Worm (Caenorhabditis elegans) whole organism, L1 larva: ENCODE measurements around the gene sri-20.

ENCODE experiments used
- C04F5.9 ChIP-seq: sonication (generic microtip); optimal IDR thresholded peaks from 2 replicates; lab custom pipeline; 2016; ENCODE audit warnings: missing genetic modification characterization, missing compliant biosample characterization
- blmp-1 ChIP-seq: fragments of 150-350 bp; optimal IDR thresholded peaks from 2 replicates; lab custom pipeline; 2014; ENCODE audit warnings: missing biosample characterization, missing genetic modification characterization
- ceh-63 ChIP-seq: fragments of 200-800 bp; sonication (Bioruptor generic); optimal IDR thresholded peaks from 2 replicates; lab custom pipeline; 2018; ENCODE audit warnings: mild to moderate bottlenecking, missing genetic modification characterization, missing compliant biosample characterization
- ceh-88 ChIP-seq: fragments of 200-800 bp; sonication (Bioruptor generic); IDR thresholded peaks from 2 replicates; pipeline ENCODE4 v1.3.6; 2022; ENCODE audit warnings: missing genetic modification characterization, missing compliant biosample characterization
- ceh-90 ChIP-seq: sonication (generic microtip); optimal IDR thresholded peaks from 2 replicates; lab custom pipeline; 2016; ENCODE audit warnings: missing genetic modification characterization, missing compliant biosample characterization
- ces-1 ChIP-seq: fragments of 150-350 bp; optimal IDR thresholded peaks from 2 replicates; lab custom pipeline; 2014; ENCODE audit warnings: missing biosample characterization, missing genetic modification reagents, missing genetic modification characterization
- dpl-1 ChIP-seq, 3 experiments: fragments of 150-350 bp in 2 of 3; sonication (generic microtip) in 1 of 3; optimal IDR thresholded peaks; 2 replicates each; lab custom pipeline; 2014 to 2017; ENCODE audit warnings: missing biosample characterization in 3 of 3, missing genetic modification characterization in 3 of 3, missing genetic modification reagents in 3 of 3
- dsc-1 ChIP-seq: sonication (generic microtip); optimal IDR thresholded peaks from 2 replicates; lab custom pipeline; 2016; ENCODE audit warnings: mild to moderate bottlenecking, missing genetic modification characterization, missing compliant biosample characterization
- efl-1 ChIP-seq, 4 experiments: fragments of 150-350 bp; optimal IDR thresholded peaks in 3 of 4; peaks in 1 of 4; 1 replicate in 1 of 4; 2 replicates in 3 of 4; lab custom pipeline; 2014; ENCODE audit warnings: missing biosample characterization in 2 of 4, missing genetic modification characterization in 2 of 4, missing genetic modification reagents in 2 of 4
- egl-13 ChIP-seq: sonication (generic microtip); optimal IDR thresholded peaks from 2 replicates; lab custom pipeline; 2016; ENCODE audit warnings: missing genotype, missing genetic modification reagents, missing genetic modification characterization, missing compliant biosample characterization
- elt-2 ChIP-seq: sonication (generic microtip); optimal IDR thresholded peaks from 2 replicates; lab custom pipeline; 2016; ENCODE audit warnings: missing genetic modification characterization, mild to moderate bottlenecking, inconsistent platforms, missing compliant biosample characterization, missing genetic modification reagents
- ets-5 ChIP-seq: fragments of 200-800 bp; sonication (Bioruptor generic); IDR thresholded peaks from 2 replicates; pipeline ENCODE4 v1.3.6; 2022; ENCODE audit warnings: missing genetic modification characterization, missing compliant biosample characterization
- fos-1 ChIP-seq: fragments of 150-350 bp; optimal IDR thresholded peaks from 2 replicates; lab custom pipeline; 2014; ENCODE audit warnings: missing biosample characterization, missing genetic modification characterization
- irx-1 ChIP-seq: sonication (generic microtip); optimal IDR thresholded peaks from 2 replicates; lab custom pipeline; 2016; ENCODE audit warnings: missing genetic modification characterization, missing compliant biosample characterization
- isw-1 ChIP-seq: fragments of 200-800 bp; sonication (Bioruptor generic); IDR thresholded peaks from 2 replicates; pipeline ENCODE4 v1.3.6; 2022; ENCODE audit warnings: missing genetic modification characterization, missing compliant biosample characterization
- jun-1 ChIP-seq: fragments of 150-350 bp; optimal IDR thresholded peaks from 2 replicates; lab custom pipeline; 2014; ENCODE audit warnings: missing biosample characterization, missing genetic modification reagents, missing genetic modification characterization
- lin-14 ChIP-seq: fragments of 200-800 bp; sonication (Bioruptor generic); optimal IDR thresholded peaks from 2 replicates; lab custom pipeline; 2018; ENCODE audit warnings: mild to moderate bottlenecking, missing genetic modification characterization, moderate library complexity, missing compliant biosample characterization
- lin-15B ChIP-seq: fragments of 150-350 bp; sonication (generic microtip); optimal IDR thresholded peaks from 3 replicates; lab custom pipeline; 2014; ENCODE audit warnings: missing biosample characterization, missing genetic modification characterization
- lin-35 ChIP-seq, 2 experiments: fragments of 150-350 bp; optimal IDR thresholded peaks; 2 replicates each; lab custom pipeline; 2014; ENCODE audit warnings: missing biosample characterization in 2 of 2, missing genetic modification characterization in 2 of 2, missing genetic modification reagents in 2 of 2
- lir-3 ChIP-seq: sonication (generic microtip); optimal IDR thresholded peaks from 2 replicates; lab custom pipeline; 2016; ENCODE audit warnings: mild to moderate bottlenecking, missing genetic modification characterization, moderate library complexity, missing compliant biosample characterization; ENCODE audit not compliant: poor library complexity
- mep-1 ChIP-seq: fragments of 150-350 bp; optimal IDR thresholded peaks from 2 replicates; lab custom pipeline; 2014; ENCODE audit warnings: missing biosample characterization, missing genetic modification characterization
- nhr-12 ChIP-seq: sonication (generic microtip); optimal IDR thresholded peaks from 2 replicates; lab custom pipeline; 2017; ENCODE audit warnings: missing biosample characterization, missing genetic modification characterization
- nhr-20 ChIP-seq: sonication (generic microtip); optimal IDR thresholded peaks from 2 replicates; lab custom pipeline; 2016; ENCODE audit warnings: mild to moderate bottlenecking, missing genetic modification characterization, missing compliant biosample characterization
- nhr-71 ChIP-seq: sonication (generic microtip); optimal IDR thresholded peaks from 2 replicates; lab custom pipeline; 2016; ENCODE audit warnings: mild to moderate bottlenecking, missing genetic modification characterization, moderate library complexity, missing compliant biosample characterization
- nhr-76 ChIP-seq: sonication (generic microtip); optimal IDR thresholded peaks from 2 replicates; lab custom pipeline; 2017; ENCODE audit warnings: missing biosample characterization, missing genetic modification characterization
- nhr-77 ChIP-seq: fragments of 150-350 bp; optimal IDR thresholded peaks from 2 replicates; lab custom pipeline; 2014; ENCODE audit warnings: missing biosample characterization, missing genetic modification characterization
- nhr-85 ChIP-seq: sonication (generic microtip); peaks from one replicate; lab custom pipeline; 2016; ENCODE audit warnings: missing genetic modification characterization, inconsistent platforms, missing compliant biosample characterization
- nhr-90 ChIP-seq: sonication (generic microtip); optimal IDR thresholded peaks from 2 replicates; lab custom pipeline; 2016; ENCODE audit warnings: mild to moderate bottlenecking, missing genetic modification characterization, missing compliant biosample characterization; ENCODE audit not compliant: poor library complexity
- pax-3 ChIP-seq: fragments of 200-800 bp; sonication (Bioruptor generic); optimal IDR thresholded peaks from 2 replicates; lab custom pipeline; 2018; ENCODE audit warnings: mild to moderate bottlenecking, missing genetic modification characterization, moderate library complexity, missing compliant biosample characterization
- pqm-1 ChIP-seq: sonication (generic microtip); optimal IDR thresholded peaks from 3 replicates; lab custom pipeline; 2017; ENCODE audit warnings: missing biosample characterization, missing genetic modification characterization
- rnt-1 ChIP-seq: sonication (generic microtip); optimal IDR thresholded peaks from 2 replicates; lab custom pipeline; 2016; ENCODE audit warnings: mild to moderate bottlenecking, missing genetic modification characterization, moderate library complexity, missing compliant biosample characterization
- skn-1 ChIP-seq: fragments of 150-350 bp; optimal IDR thresholded peaks from 2 replicates; lab custom pipeline; 2014; ENCODE audit warnings: missing biosample characterization, missing genetic modification characterization
- snpc-4 ChIP-seq: fragments of 150-350 bp; optimal IDR thresholded peaks from 2 replicates; lab custom pipeline; 2014; ENCODE audit warnings: missing biosample characterization, missing genetic modification characterization
- snu-23 ChIP-seq: sonication (generic microtip); optimal IDR thresholded peaks from 2 replicates; lab custom pipeline; 2016; ENCODE audit warnings: missing genetic modification characterization, missing compliant biosample characterization
- sox-4 ChIP-seq: sonication (generic microtip); optimal IDR thresholded peaks from 2 replicates; lab custom pipeline; 2016; ENCODE audit warnings: missing genetic modification characterization, missing compliant biosample characterization
- sup-37 ChIP-seq: fragments of 200-800 bp; sonication (Bioruptor generic); optimal IDR thresholded peaks from 2 replicates; lab custom pipeline; 2018; ENCODE audit warnings: mild to moderate bottlenecking, missing genetic modification characterization, missing compliant biosample characterization
- tbx-2 ChIP-seq: sonication (generic microtip); optimal IDR thresholded peaks from 2 replicates; lab custom pipeline; 2016; ENCODE audit warnings: missing genetic modification characterization, missing compliant biosample characterization
- tlp-1 ChIP-seq: fragments of 150-350 bp; optimal IDR thresholded peaks from 2 replicates; lab custom pipeline; 2014; ENCODE audit warnings: missing biosample characterization, missing genetic modification characterization
- unc-130 ChIP-seq: fragments of 150-350 bp; optimal IDR thresholded peaks from 2 replicates; lab custom pipeline; 2017; ENCODE audit warnings: missing biosample characterization, missing genetic modification characterization, inconsistent platforms
- unc-86 ChIP-seq: sonication (generic microtip); optimal IDR thresholded peaks from 2 replicates; lab custom pipeline; 2016; ENCODE audit warnings: missing genetic modification characterization, missing compliant biosample characterization
- unc-98 ChIP-seq: fragments of 200-800 bp; sonication (Bioruptor generic); IDR thresholded peaks from 2 replicates; pipeline ENCODE4 v1.3.6; 2022; ENCODE audit warnings: missing genetic modification characterization, missing compliant biosample characterization
- vab-15 ChIP-seq: sonication (generic microtip); optimal IDR thresholded peaks from 2 replicates; lab custom pipeline; 2017; ENCODE audit warnings: missing genotype, mild to moderate bottlenecking, missing genetic modification characterization, missing compliant biosample characterization
- xbp-1 ChIP-seq: sonication (generic microtip); optimal IDR thresholded peaks from 2 replicates; lab custom pipeline; 2016; ENCODE audit warnings: missing genetic modification characterization, missing compliant biosample characterization
- zag-1 ChIP-seq: fragments of 150-350 bp; optimal IDR thresholded peaks from 2 replicates; lab custom pipeline; 2014; ENCODE audit warnings: missing biosample characterization, missing genetic modification characterization
- ztf-11 ChIP-seq, 2 experiments: sonication (generic microtip); optimal IDR thresholded peaks; 2 replicates each; lab custom pipeline; 2016 to 2017; ENCODE audit warnings: missing genetic modification characterization in 2 of 2, missing biosample characterization in 1 of 2, missing compliant biosample characterization in 1 of 2
- ztf-4 ChIP-seq: fragments of 150-350 bp; optimal IDR thresholded peaks from 2 replicates; lab custom pipeline; 2014; ENCODE audit warnings: missing biosample characterization, missing genetic modification characterization

Gene sri-20

ce11 chrV:10368256-10368655 is at the start of gene sri-20:
Gene sri-20 (plus strand): TSS chrV:10368556.
- TF ChIP-seq ces-1 (no peak), efl-1 (optimal IDR thresholded peaks at IDR 0.05; lab: Kevin White, UChicago) (no peak), efl-1 (GFP tag; optimal IDR thresholded peaks at IDR 0.05 in 1 of 2; lab: Kevin White, UChicago) (peak in 1 of 2 experiments; percentile 75), nhr-76 (tag; lab: Kevin White, UChicago) (no peak)

ce11 chrV:10319434-10319833 is 48.9 kb upstream of the sri-20 start, which contains the start of gene B0024.11:
Gene B0024.11 (minus strand): TSS chrV:10319534.
- TF ChIP-seq efl-1 (optimal IDR thresholded peaks at IDR 0.05; lab: Kevin White, UChicago) (no peak), efl-1 (GFP tag; optimal IDR thresholded peaks at IDR 0.05 in 1 of 2; lab: Kevin White, UChicago) (peak in 1 of 2 experiments; percentile 70), tlp-1 (tag; lab: Kevin White, UChicago) (no peak), ceh-88 (GFP tag; lab: Robert Waterston, UW) (no peak), sup-37 (GFP tag; lab: Kevin White, UChicago) (no peak)

- TF ChIP-seq dsc-1 (tag; lab: Kevin White, UChicago) (peak; percentile 82), skn-1 (tag; lab: Kevin White, UChicago) (peak; percentile 44), nhr-77 (tag; lab: Kevin White, UChicago) (peak; percentile 35), ztf-11 (tag; optimal IDR thresholded peaks at IDR 0.05; lab: Kevin White, UChicago) (peak in 1 of 2 experiments; percentile 86), nhr-20 (tag; lab: Kevin White, UChicago) (peak; percentile 81), lin-15B (tag; lab: Kevin White, UChicago) (peak; percentile 30), zag-1 (tag; lab: Kevin White, UChicago) (no peak), nhr-12 (tag; lab: Kevin White, UChicago) (no peak), irx-1 (tag; lab: Kevin White, UChicago) (peak; percentile 81), pqm-1 (tag; lab: Kevin White, UChicago) (no peak), C04F5.9 (tag; lab: Kevin White, UChicago) (peak; percentile 64), tbx-2 (peak; percentile 87), unc-98 (GFP tag; lab: Robert Waterston, UW) (no peak; the same call in 1 of the 2 replicates), ceh-63 (no peak), unc-130 (tag; lab: Kevin White, UChicago) (peak; percentile 33), ceh-88 (GFP tag; lab: Robert Waterston, UW) (peak; percentile 22; the same call in 1 of the 2 replicates), blmp-1 (tag; lab: Kevin White, UChicago) (peak; percentile 60), lin-14 (GFP tag; lab: Kevin White, UChicago) (peak; percentile 84), ceh-90 (tag; lab: Kevin White, UChicago) (peak; percentile 86), nhr-85 (tag; lab: Kevin White, UChicago) (peak; percentile 87), nhr-90 (peak; percentile 83), nhr-71 (tag; lab: Kevin White, UChicago) (peak; percentile 85), elt-2 (tag; lab: Kevin White, UChicago) (peak; percentile 41), rnt-1 (tag; lab: Kevin White, UChicago) (peak; percentile 97), egl-13 (tag; lab: Kevin White, UChicago) (peak; percentile 77), lir-3 (tag; lab: Kevin White, UChicago) (peak; percentile 92), snu-23 (GFP tag; lab: Kevin White, UChicago) (peak; percentile 77), pax-3 (peak; percentile 51), mep-1 (tag; lab: Kevin White, UChicago) (peak; percentile 72), xbp-1 (peak; percentile 78), ztf-4 (tag; lab: Kevin White, UChicago) (no peak), ets-5 (GFP tag; lab: Robert Waterston, UW) (no peak), unc-86 (tag; lab: Kevin White, UChicago) (peak; percentile 45), lin-35 (GFP tag; optimal IDR thresholded peaks at IDR 0.05; lab: Kevin White, UChicago) (peak; percentile 50 to 59), efl-1 (optimal IDR thresholded peaks at IDR 0.05; lab: Kevin White, UChicago) (peak; percentile 41 to 70), efl-1 (GFP tag; optimal IDR thresholded peaks at IDR 0.05 in 1 of 2; lab: Kevin White, UChicago) (peak; percentile 65 to 95), snpc-4 (tag; lab: Kevin White, UChicago) (peak; percentile 5), dpl-1 (GFP tag; optimal IDR thresholded peaks at IDR 0.05; lab: Kevin White, UChicago) (peak; percentile 37 to 62 (median 58)), fos-1 (tag; lab: Kevin White, UChicago) (no peak), isw-1 (GFP tag; lab: Robert Waterston, UW) (peak; percentile 57), sup-37 (GFP tag; lab: Kevin White, UChicago) (no peak), jun-1 (tag; lab: Kevin White, UChicago) (peak; percentile 19), vab-15 (no peak), sox-4 (tag; lab: Kevin White, UChicago) (peak; percentile 77)
Observed at ce11 chrV:10320101-10320761, 48.1 kb upstream of the sri-20 start, which contains the start of the genes gna-1 and B0024.13. Gene gna-1 (minus strand): TSS chrV:10320151. Gene B0024.13 (plus strand): TSS chrV:10320711.
